Fruit fly (Drosophila melanogaster) S2 (cell line): Measurements from ENCODE around the gene CG33641.

Experiments
- CG8478 ChIP-seq: fragments of >200 bp; optimal IDR thresholded peaks from 2 replicates; lab custom pipeline; 2018
- CTCF ChIP-seq, 2 experiments: fragments of >200 bp; optimal IDR thresholded peaks; 2 replicates each; lab custom pipeline; 2018

dm6 chr2L:13549973-13550458 is 21.2 kb downstream of the CG33641 start, which contains the start of gene kuz:
- TF ChIP-seq CG8478 (lab: Kevin White, UChicago): no peak
- no peak for TF ChIP-seq CTCF (optimal IDR thresholded peaks at IDR 0.05; lab: Kevin White, UChicago)
